Worm (Caenorhabditis elegans): ENCODE data around the gene spp-9.

The spp-9 gene

DNA sequence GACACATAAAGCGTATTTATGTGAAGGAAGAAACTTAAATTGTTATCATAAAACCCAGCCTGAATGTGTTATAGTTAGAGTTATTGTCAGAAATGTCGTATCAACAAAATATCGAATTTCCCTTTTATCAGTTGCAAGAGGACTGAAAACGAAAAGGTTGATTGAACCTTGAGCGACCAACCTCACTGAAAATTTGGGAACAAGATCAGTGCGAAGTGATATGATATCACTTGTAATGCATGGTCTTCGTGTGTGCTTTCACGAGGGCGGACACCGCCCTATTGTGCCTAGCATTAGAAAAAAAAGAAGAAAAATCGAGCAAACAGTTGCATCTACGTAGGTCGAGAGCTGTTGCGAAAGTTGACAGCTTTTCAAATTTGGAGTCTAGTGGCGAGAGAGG, 39.9 kb upstream of the spp-9 start (continued):
- TF ChIP-seq daf-16 (GFP tag; optimal IDR thresholded peaks at IDR 0.05): no peak
- TF ChIP-seq daf-16 (tag; optimal IDR thresholded peaks at IDR 0.05): peak; percentile 70
- TF ChIP-seq ceh-44 (GFP tag; IDR thresholded peaks at IDR 0.05): no peak
- TF ChIP-seq lin-13 (GFP tag; optimal IDR thresholded peaks at IDR 0.05): no peak
- TF ChIP-seq F49E8.2 (tag; optimal IDR thresholded peaks at IDR 0.05; ENCODE audit: borderline replicate concordance): no peak
- TF ChIP-seq php-3 (GFP tag; IDR thresholded peaks at IDR 0.05): peak; percentile 60; the same call in 1 of the 2 replicates
- TF ChIP-seq nhr-48 (tag; optimal IDR thresholded peaks at IDR 0.05): peak; percentile 43
- no peak for TF ChIP-seq Y105C5A.15 (GFP tag; IDR thresholded peaks at IDR 0.05)
- no peak for TF ChIP-seq mep-1 (tag; optimal IDR thresholded peaks at IDR 0.05)
- TF ChIP-seq ceh-62 (tag; optimal IDR thresholded peaks at IDR 0.05): no peak
- TF ChIP-seq zfp-2 (tag; optimal IDR thresholded peaks at IDR 0.05): no peak
- no peak for TF ChIP-seq nhr-77 (tag; optimal IDR thresholded peaks at IDR 0.05)
- no peak for TF ChIP-seq hif-1 (tag; optimal IDR thresholded peaks at IDR 0.05)
- TF ChIP-seq nhr-10 (tag; optimal IDR thresholded peaks at IDR 0.05): no peak
- TF ChIP-seq unc-130 (GFP tag; optimal IDR thresholded peaks at IDR 0.05): no peak
- no peak for TF ChIP-seq ces-1 (GFP tag; optimal IDR thresholded peaks at IDR 0.05)
- TF ChIP-seq set-16 (GFP tag; IDR thresholded peaks at IDR 0.05): no peak
- no peak for TF ChIP-seq daf-19 (GFP tag; conservative IDR thresholded peaks at IDR 0.05)
- no peak for TF ChIP-seq tra-1 (GFP tag; IDR thresholded peaks at IDR 0.05)
- no peak for TF ChIP-seq attf-4 (tag; optimal IDR thresholded peaks at IDR 0.05)
- no peak for TF ChIP-seq mdl-1 (tag; optimal IDR thresholded peaks at IDR 0.05)
- TF ChIP-seq spr-1 (tag; optimal IDR thresholded peaks at IDR 0.05): no peak
- TF ChIP-seq hlh-11 (tag; optimal IDR thresholded peaks at IDR 0.05): peak; percentile 63
- no peak for TF ChIP-seq spr-3 (GFP tag; optimal IDR thresholded peaks at IDR 0.05)
- no peak for TF ChIP-seq lin-39 (tag; optimal IDR thresholded peaks at IDR 0.05)
- no peak for TF ChIP-seq nhr-102 (tag; optimal IDR thresholded peaks at IDR 0.05)
- no peak for TF ChIP-seq lir-3 (tag; optimal IDR thresholded peaks at IDR 0.05)
- TF ChIP-seq nhr-28 (tag; optimal IDR thresholded peaks at IDR 0.05): peak; percentile 54
- TF ChIP-seq madf-5 (GFP tag; IDR thresholded peaks at IDR 0.05): no peak

DNA sequence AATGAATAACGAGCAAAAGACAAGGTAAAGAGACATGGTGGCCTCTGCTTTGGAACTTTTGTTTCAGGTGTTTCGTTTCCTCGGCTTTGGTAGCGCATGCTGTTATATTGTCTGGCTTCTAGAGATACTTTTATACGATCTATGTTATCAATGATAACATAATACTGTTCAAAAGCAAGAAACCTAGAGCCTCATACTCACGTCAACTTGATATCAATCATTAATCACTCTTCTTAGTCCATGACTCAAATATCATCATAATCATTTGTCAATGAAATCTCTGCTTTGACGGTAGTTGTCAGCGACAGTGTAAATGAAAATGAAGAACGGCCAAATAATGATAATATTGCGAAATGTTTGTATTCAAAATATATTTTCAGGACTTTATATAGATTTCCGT, 37.3 kb upstream of the spp-9 start:
- no peak for TF ChIP-seq unc-62 (GFP tag; optimal IDR thresholded peaks at IDR 0.05 in 1 of 2)
- TF ChIP-seq unc-62 (tag; optimal IDR thresholded peaks at IDR 0.05): no peak
- no peak for TF ChIP-seq snpc-1.2 (GFP tag; IDR thresholded peaks at IDR 0.05)
- no peak for TF ChIP-seq F37D6.2 (tag; optimal IDR thresholded peaks at IDR 0.05)
- TF ChIP-seq madf-5 (GFP tag; IDR thresholded peaks at IDR 0.05): no peak
- no peak for TF ChIP-seq mdl-1 (tag; optimal IDR thresholded peaks at IDR 0.05)
- no peak for TF ChIP-seq egl-27 (tag; optimal IDR thresholded peaks at IDR 0.05)
- no peak for TF ChIP-seq zag-1 (tag; optimal IDR thresholded peaks at IDR 0.05)
- TF ChIP-seq F49E8.2 (tag; optimal IDR thresholded peaks at IDR 0.05; ENCODE audit: borderline replicate concordance): no peak
- TF ChIP-seq gei-8 (GFP tag; optimal IDR thresholded peaks at IDR 0.05): no peak
- no peak for TF ChIP-seq mes-2 (tag; optimal IDR thresholded peaks at IDR 0.05; ENCODE audit: poor library complexity, severe bottlenecking)
- no peak for TF ChIP-seq nhr-111 (GFP tag; optimal IDR thresholded peaks at IDR 0.05)
- TF ChIP-seq arid-1 (GFP tag; conservative IDR thresholded peaks at IDR 0.05): no peak
- TF ChIP-seq nhr-6 (tag; optimal IDR thresholded peaks at IDR 0.05): no peak

DNA sequence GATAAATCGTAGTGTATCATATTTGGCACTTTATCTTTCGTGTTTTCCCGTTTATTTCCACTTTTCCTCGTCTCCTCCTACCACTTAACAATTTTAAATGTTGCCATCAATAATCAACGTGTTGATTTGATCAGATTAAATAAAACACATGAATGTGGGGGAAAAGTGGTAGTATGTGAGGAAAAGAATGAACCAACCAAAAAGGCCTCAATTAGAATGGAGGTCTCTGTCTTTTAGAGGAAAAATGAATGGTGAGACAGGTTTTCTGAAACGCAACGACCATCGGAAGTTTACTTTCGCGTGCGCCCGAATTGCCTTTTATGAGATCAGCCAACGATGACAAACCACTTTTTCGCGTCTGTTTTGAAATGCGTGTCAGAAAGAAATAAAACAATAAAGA, 35.3 kb upstream of the spp-9 start:
- peak in 1 of 2 experiments; percentile 28 for TF ChIP-seq unc-62 (GFP tag; optimal IDR thresholded peaks at IDR 0.05 in 1 of 2)
- TF ChIP-seq unc-62 (tag; optimal IDR thresholded peaks at IDR 0.05): no peak
- no peak for TF ChIP-seq gei-8 (GFP tag; optimal IDR thresholded peaks at IDR 0.05)

All from whole organism, L4 larva.